Fruit fly (Drosophila melanogaster): ENCODE measurements around the gene RpL13A.
A peak's percentile ranks its signal among the peaks of the same experiment; 100 is the strongest.

Gene RpL13A

DNA sequence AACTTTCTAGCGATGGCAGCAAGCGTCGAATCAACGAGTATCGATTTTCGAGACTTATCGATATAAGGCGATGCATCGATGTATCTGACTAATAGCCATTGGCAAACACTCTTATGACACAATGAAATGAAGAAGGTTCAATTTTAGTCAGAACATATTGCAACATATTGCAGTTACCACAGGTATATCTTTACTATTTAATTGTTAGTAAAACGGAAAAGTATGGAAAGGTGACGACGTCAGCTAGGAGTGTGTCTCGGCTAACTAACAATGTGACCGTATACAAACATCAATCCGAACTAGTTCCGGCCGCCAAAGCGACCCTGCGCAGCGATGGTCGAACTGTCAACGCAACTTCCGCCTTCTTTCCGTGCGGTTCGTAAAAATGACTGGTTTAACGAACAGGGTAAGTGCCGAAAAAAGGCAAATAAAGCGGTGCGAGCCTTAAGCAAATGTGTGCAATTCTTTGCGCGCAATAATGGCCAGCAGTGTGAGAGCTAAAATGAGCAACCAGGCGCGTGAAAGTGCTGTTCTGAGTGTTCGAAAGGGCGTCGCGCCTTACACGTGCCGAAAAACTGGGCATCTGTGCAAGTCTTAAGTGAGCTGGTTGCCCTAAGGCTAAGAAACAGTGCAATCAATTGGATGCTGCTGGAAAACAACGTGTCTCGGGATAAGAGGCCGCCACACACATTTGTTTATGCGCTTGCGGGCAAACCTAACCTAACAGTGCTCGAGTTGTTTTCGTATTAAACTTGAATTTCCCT, at the start of gene RpL13A, which contains the start of the genes Dph4 and Spec2 (continued):
- TF ChIP-seq Fer2 (tag; optimal IDR thresholded peaks at IDR 0.05) = peak; percentile 89
- TF ChIP-seq Drgx (GFP tag; IDR thresholded peaks at IDR 0.05) = no peak
- TF ChIP-seq croc (GFP tag; conservative IDR thresholded peaks at IDR 0.05) = peak; percentile 54; the same call in 2 of the 3 replicates
- TF ChIP-seq Lim3 (GFP tag; IDR thresholded peaks at IDR 0.05) = no peak
- TF ChIP-seq toy (GFP tag; IDR thresholded peaks at IDR 0.05) = no peak
- TF ChIP-seq Mad (GFP tag; optimal IDR thresholded peaks at IDR 0.05) = peak; percentile 92
- TF ChIP-seq bigmax (GFP tag; optimal IDR thresholded peaks at IDR 0.05) = peak; percentile 82
- TF ChIP-seq CG2129 (GFP tag; IDR thresholded peaks at IDR 0.05; ENCODE audit: partially characterized antibody) = no peak
- TF ChIP-seq CG16813 (GFP tag; IDR thresholded peaks at IDR 0.05; ENCODE audit: partially characterized antibody) = no peak
- no peak for TF ChIP-seq H15 (GFP tag; IDR thresholded peaks at IDR 0.05)
- TF ChIP-seq Tbp (GFP tag; optimal IDR thresholded peaks at IDR 0.05) = peak; percentile 52
- TF ChIP-seq CG12744 (GFP tag; optimal IDR thresholded peaks at IDR 0.05) = peak; percentile 93
- peak; percentile 97 for TF ChIP-seq CG9727 (GFP tag; optimal IDR thresholded peaks at IDR 0.05)
- peak; percentile 88 for TF ChIP-seq Bdp1 (GFP tag; optimal IDR thresholded peaks at IDR 0.05)
- no peak for TF ChIP-seq CG1024 (GFP tag; IDR thresholded peaks at IDR 0.05)
- no peak for TF ChIP-seq row (GFP tag; IDR thresholded peaks at IDR 0.05)
- TF ChIP-seq HLH3B (GFP tag; IDR thresholded peaks at IDR 0.05) = no peak
- TF ChIP-seq kah (GFP tag; optimal IDR thresholded peaks at IDR 0.05) = peak; percentile 80
- TF ChIP-seq CG17359 (tag; optimal IDR thresholded peaks at IDR 0.05) = peak; percentile 88
- TF ChIP-seq lola (GFP tag; optimal IDR thresholded peaks at IDR 0.05) = peak in 1 of 3 experiments; percentile 70
- TF ChIP-seq ap (GFP tag; IDR thresholded peaks at IDR 0.05) = no peak
- TF ChIP-seq pzg (GFP tag; optimal IDR thresholded peaks at IDR 0.05) = peak; percentile 98
- TF ChIP-seq CG10462 (GFP tag; optimal IDR thresholded peaks at IDR 0.05) = peak; percentile 76
- no peak for TF ChIP-seq Aef1 (GFP tag; IDR thresholded peaks at IDR 0.05)
- no peak for TF ChIP-seq so (GFP tag; IDR thresholded peaks at IDR 0.05)
- TF ChIP-seq Ets65A (GFP tag) = peak; percentile 98
- peak; percentile 86 for TF ChIP-seq CG16863 (GFP tag; optimal IDR thresholded peaks at IDR 0.05)
- peak; percentile 88 for TF ChIP-seq CG1529 (GFP tag; optimal IDR thresholded peaks at IDR 0.05)
- TF ChIP-seq mam (GFP tag; optimal IDR thresholded peaks at IDR 0.05) = peak; percentile 84
- no peak for TF ChIP-seq danr (GFP tag; IDR thresholded peaks at IDR 0.05)
- no peak for TF ChIP-seq dan (GFP tag; IDR thresholded peaks at IDR 0.05)
- no peak for TF ChIP-seq Doc3 (GFP tag; IDR thresholded peaks at IDR 0.05; ENCODE audit: partially characterized antibody)
- TF ChIP-seq CG16779 (GFP tag; IDR thresholded peaks at IDR 0.05) = no peak
- peak; percentile 5 for TF ChIP-seq cwo (GFP tag; optimal IDR thresholded peaks at IDR 0.05)
- TF ChIP-seq klu (GFP tag; IDR thresholded peaks at IDR 0.05) = no peak
- TF ChIP-seq nerfin-1 (tag; optimal IDR thresholded peaks at IDR 0.05) = peak; percentile 89
- no peak for TF ChIP-seq Scr (GFP tag; IDR thresholded peaks at IDR 0.05; ENCODE audit: partially characterized antibody)
- TF ChIP-seq ara (GFP tag; IDR thresholded peaks at IDR 0.05) = no peak
- peak; percentile 91 for TF ChIP-seq CG17829 (tag; optimal IDR thresholded peaks at IDR 0.05)
- TF ChIP-seq CG9817 (tag; optimal IDR thresholded peaks at IDR 0.05) = peak; percentile 90
- peak; percentile 86 for TF ChIP-seq Myb (GFP tag; optimal IDR thresholded peaks at IDR 0.05)
- TF ChIP-seq lov (optimal IDR thresholded peaks at IDR 0.05) = no peak
- no peak for TF ChIP-seq lov (GFP tag; IDR thresholded peaks at IDR 0.05)
- TF ChIP-seq Dp (GFP tag; optimal IDR thresholded peaks at IDR 0.05) = peak; percentile 69
- TF ChIP-seq CG2120 (GFP tag; optimal IDR thresholded peaks at IDR 0.05) = peak; percentile 71
- TF ChIP-seq gce (GFP tag; IDR thresholded peaks at IDR 0.05) = no peak
- TF ChIP-seq E2f2 (GFP tag; IDR thresholded peaks at IDR 0.05) = no peak
- no peak for TF ChIP-seq fru (optimal IDR thresholded peaks at IDR 0.05)
- TF ChIP-seq psq (GFP tag; optimal IDR thresholded peaks at IDR 0.05) = peak; percentile 81
- no peak for TF ChIP-seq corto (GFP tag; optimal IDR thresholded peaks at IDR 0.05)
- peak; percentile 95 for TF ChIP-seq schlank (tag; optimal IDR thresholded peaks at IDR 0.05)

Measured in whole organism, embryonic.